Worm (Caenorhabditis elegans) whole organism, L4 larva: Measurements from ENCODE around the gene C45G9.10.
A peak's percentile ranks its signal among the peaks of the same experiment; 100 is the strongest.

Experiments used
- D1046.2 ChIP-seq: fragments of 200-800 bp; sonication (Bioruptor generic); IDR thresholded peaks from 2 replicates; pipeline ENCODE4 v1.3.6; 2022; ENCODE audit warnings: missing genetic modification characterization, missing compliant biosample characterization
- F10B5.3 ChIP-seq: sonication (generic microtip); optimal IDR thresholded peaks from 2 replicates; lab custom pipeline; 2016; ENCODE audit warnings: mild to moderate bottlenecking, missing genetic modification characterization, missing compliant biosample characterization
- F49E8.2 ChIP-seq: sonication (generic microtip); optimal IDR thresholded peaks from 2 replicates; lab custom pipeline; 2016; ENCODE audit warnings: missing compliant biosample characterization, mild to moderate bottlenecking, missing genetic modification characterization, borderline replicate concordance
- T20F7.1 ChIP-seq: fragments of 200-800 bp; sonication (Bioruptor generic); optimal IDR thresholded peaks from 2 replicates; lab custom pipeline; 2018; ENCODE audit warnings: mild to moderate bottlenecking, missing genetic modification characterization, missing compliant biosample characterization
- ZK546.5 ChIP-seq, 2 experiments: sonication (generic microtip); optimal IDR thresholded peaks; 2 replicates each; lab custom pipeline; 2017; ENCODE audit warnings: missing biosample characterization in 2 of 2, missing genetic modification characterization in 2 of 2
- aha-1 ChIP-seq: fragments of 150-350 bp; peaks from one replicate; lab custom pipeline; 2014; ENCODE audit warnings: missing biosample characterization, missing genetic modification characterization
- ces-1 ChIP-seq: fragments of 150-350 bp; sonication (generic microtip); optimal IDR thresholded peaks from 4 replicates; lab custom pipeline; 2014; ENCODE audit warnings: missing biosample characterization, missing genetic modification reagents, missing genetic modification characterization
- cey-2 ChIP-seq: sonication (generic microtip); optimal IDR thresholded peaks from 3 replicates; lab custom pipeline; 2017; ENCODE audit warnings: missing genetic modification characterization, mild to moderate bottlenecking, missing compliant biosample characterization, antibody characterized with exemption, borderline replicate concordance; ENCODE audit not compliant: insufficient read depth
- daf-8 ChIP-seq: fragments of 200-800 bp; sonication (Bioruptor generic); IDR thresholded peaks from 2 replicates; pipeline ENCODE4 v1.3.6; 2022; ENCODE audit warnings: missing genetic modification characterization, missing compliant biosample characterization
- dmd-6 ChIP-seq: fragments of 200-800 bp; sonication (Bioruptor generic); IDR thresholded peaks from 2 replicates; pipeline ENCODE4 v1.3.6; 2022; ENCODE audit warnings: missing genetic modification reagents, missing genetic modification characterization, missing compliant biosample characterization
- duxl-1 ChIP-seq: sonication (generic microtip); optimal IDR thresholded peaks from 2 replicates; lab custom pipeline; 2016; ENCODE audit warnings: mild to moderate bottlenecking, missing genetic modification characterization, moderate library complexity, missing compliant biosample characterization; ENCODE audit not compliant: poor library complexity
- egl-43 ChIP-seq: fragments of 200-800 bp; sonication (Bioruptor generic); IDR thresholded peaks from 2 replicates; pipeline ENCODE4 v1.3.6; 2022; ENCODE audit warnings: missing genetic modification reagents, missing genetic modification characterization, missing compliant biosample characterization
- fos-1 ChIP-seq: fragments of 150-350 bp; optimal IDR thresholded peaks from 2 replicates; lab custom pipeline; 2014; ENCODE audit warnings: missing biosample characterization, missing genetic modification characterization
- hif-1 ChIP-seq, 2 experiments: sonication (generic microtip); optimal IDR thresholded peaks; 2 replicates each; lab custom pipeline; 2016 to 2017; ENCODE audit warnings: missing compliant biosample characterization in 2 of 2, missing genetic modification characterization in 2 of 2, missing genetic modification reagents in 2 of 2, missing genotype in 2 of 2, mild to moderate bottlenecking in 1 of 2
- hlh-11 ChIP-seq: fragments of 200-800 bp; sonication (Bioruptor generic); optimal IDR thresholded peaks from 2 replicates; lab custom pipeline; 2018; ENCODE audit warnings: mild to moderate bottlenecking, missing genetic modification characterization, missing compliant biosample characterization
- hlh-30 ChIP-seq: sonication (generic microtip); optimal IDR thresholded peaks from 2 replicates; lab custom pipeline; 2017; ENCODE audit warnings: antibody characterized with exemption, mild to moderate bottlenecking, missing genetic modification characterization, missing compliant biosample characterization; ENCODE audit not compliant: insufficient read depth
- hmg-1.1 ChIP-seq: fragments of 200-800 bp; sonication (Bioruptor generic); IDR thresholded peaks from 2 replicates; pipeline ENCODE4 v1.3.6; 2022; ENCODE audit warnings: missing genetic modification reagents, missing genetic modification characterization, missing compliant biosample characterization
- lin-29 ChIP-seq: fragments of 200-800 bp; sonication (Bioruptor generic); IDR thresholded peaks from 2 replicates; pipeline ENCODE4 v1.3.6; 2022; ENCODE audit warnings: missing genetic modification reagents, missing genetic modification characterization, missing compliant biosample characterization
- lin-38 ChIP-seq: fragments of 200-800 bp; sonication (Bioruptor generic); IDR thresholded peaks from 2 replicates; pipeline ENCODE4 v1.3.6; 2022; ENCODE audit warnings: missing genetic modification reagents, missing genetic modification characterization, missing compliant biosample characterization
- lir-3 ChIP-seq: sonication (generic microtip); optimal IDR thresholded peaks from 2 replicates; lab custom pipeline; 2016; ENCODE audit warnings: mild to moderate bottlenecking, missing genetic modification characterization, missing compliant biosample characterization
- madf-5 ChIP-seq, 2 experiments: fragments of 200-800 bp; sonication (Bioruptor generic); IDR thresholded peaks; 2 replicates each; pipeline ENCODE4 v1.3.6; 2022; ENCODE audit warnings: missing compliant biosample characterization in 2 of 2, missing genetic modification characterization in 2 of 2
- mdl-1 ChIP-seq, 2 experiments: fragments of 150-350 bp in 1 of 2; sonication (generic microtip) in 1 of 2; optimal IDR thresholded peaks; 2 replicates each; lab custom pipeline; 2014 to 2017; ENCODE audit warnings: missing biosample characterization in 2 of 2, missing genetic modification characterization in 2 of 2
- nhr-11 ChIP-seq: fragments of 150-350 bp; optimal IDR thresholded peaks from 2 replicates; lab custom pipeline; 2014; ENCODE audit warnings: missing biosample characterization, missing genetic modification characterization
- nhr-25 ChIP-seq: sonication (generic microtip); optimal IDR thresholded peaks from 2 replicates; lab custom pipeline; 2017; ENCODE audit warnings: missing genetic modification characterization, mild to moderate bottlenecking, missing compliant biosample characterization, antibody characterized with exemption, moderate library complexity, borderline replicate concordance; ENCODE audit not compliant: insufficient read depth
- nhr-48 ChIP-seq: sonication (generic microtip); optimal IDR thresholded peaks from 2 replicates; lab custom pipeline; 2016; ENCODE audit warnings: mild to moderate bottlenecking, missing genetic modification characterization, missing compliant biosample characterization
- pha-4 ChIP-seq, 2 experiments: fragments of 150-350 bp in 1 of 2; fragments of 200-800 bp in 1 of 2; sonication (Bioruptor generic) in 1 of 2; IDR thresholded peaks in 1 of 2; optimal IDR thresholded peaks in 1 of 2; 2 replicates each; pipeline versions ENCODE4 v1.3.6 to Lab custom; 2014 to 2022; ENCODE audit warnings: missing genetic modification characterization in 2 of 2, missing genetic modification reagents in 2 of 2, missing biosample characterization in 1 of 2, missing compliant biosample characterization in 1 of 2
- set-16 ChIP-seq: fragments of 200-800 bp; sonication (Bioruptor generic); IDR thresholded peaks from 2 replicates; pipeline ENCODE4 v1.3.6; 2022; ENCODE audit warnings: missing genetic modification reagents, missing genetic modification characterization, missing compliant biosample characterization
- snpc-1.2 ChIP-seq: fragments of 200-800 bp; sonication (Bioruptor generic); IDR thresholded peaks from 2 replicates; pipeline ENCODE4 v1.3.6; 2022; ENCODE audit warnings: missing genetic modification reagents, missing genetic modification characterization, missing compliant biosample characterization
- unc-130 ChIP-seq: sonication (generic microtip); optimal IDR thresholded peaks from 2 replicates; lab custom pipeline; 2016; ENCODE audit warnings: missing genetic modification reagents, missing genetic modification characterization, missing compliant biosample characterization
- unc-62 ChIP-seq, 3 experiments: fragments of 150-350 bp in 1 of 3; sonication (generic microtip); optimal IDR thresholded peaks in 2 of 3; peaks in 1 of 3; 1 replicate in 1 of 3; 2 replicates in 2 of 3; lab custom pipeline; 2014 to 2017; ENCODE audit warnings: missing biosample characterization in 3 of 3, missing genetic modification characterization in 3 of 3, missing genetic modification reagents in 3 of 3, missing genotype in 1 of 3
- zip-2 ChIP-seq: fragments of 150-350 bp; optimal IDR thresholded peaks from 2 replicates; lab custom pipeline; 2014; ENCODE audit warnings: missing biosample characterization, missing genetic modification characterization
- ztf-7 ChIP-seq: fragments of 150-350 bp; optimal IDR thresholded peaks from 2 replicates; lab custom pipeline; 2014; ENCODE audit warnings: missing biosample characterization, missing genetic modification characterization

C45G9.10 gene

DNA sequence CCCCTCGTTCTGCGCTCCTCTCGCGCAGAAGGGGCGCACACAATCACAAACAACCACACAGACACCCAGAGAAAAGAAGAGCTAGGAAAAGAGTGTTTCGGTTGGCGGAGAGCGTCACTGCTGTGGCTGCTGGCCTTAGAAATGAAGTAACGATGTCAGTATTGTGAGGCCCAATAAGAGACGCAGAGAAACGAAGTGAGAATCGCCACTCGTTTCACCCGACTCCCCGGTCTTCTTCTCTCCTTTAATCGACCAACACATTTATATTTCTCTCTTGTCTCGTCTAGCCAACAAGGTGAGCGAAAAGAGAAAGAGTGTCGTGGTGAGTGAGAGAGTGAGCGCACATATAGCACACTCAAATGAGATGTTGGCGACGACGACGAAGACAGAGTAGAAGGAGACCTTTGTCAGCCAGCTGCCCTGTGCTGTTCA, 47.8 kb downstream of the C45G9.10 start (continued):
- TF ChIP-seq nhr-25 (tag; lab: Kevin White, UChicago) (peak; percentile 62), hif-1 (tag; optimal IDR thresholded peaks at IDR 0.05; lab: Kevin White, UChicago) (peak in 1 of 2 experiments; percentile 73), daf-8 (GFP tag; lab: Robert Waterston, UW) (no peak)

DNA sequence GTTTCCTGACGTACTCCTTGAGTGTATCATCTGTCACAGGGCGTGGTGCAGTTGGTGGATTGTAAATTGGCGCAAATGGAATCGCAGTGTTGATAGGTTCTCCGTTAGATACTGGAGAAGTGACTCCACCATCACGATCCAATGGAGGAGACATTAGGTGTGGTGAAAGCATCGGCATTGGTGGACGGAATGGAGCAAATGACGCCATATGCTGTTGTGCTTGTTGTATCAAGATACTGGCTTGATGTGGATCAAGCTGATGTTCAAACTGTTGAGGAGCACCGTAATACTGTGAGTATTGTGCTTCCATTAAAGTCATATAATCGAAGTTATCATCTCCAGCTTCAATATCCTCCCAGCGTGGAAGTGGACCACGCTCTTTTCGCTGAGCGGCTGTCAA, 49.2 kb downstream of the C45G9.10 start:
- TF ChIP-seq mdl-1 (tag; optimal IDR thresholded peaks at IDR 0.05; lab: Kevin White, UChicago) = no peak
- TF ChIP-seq aha-1 (tag; lab: Kevin White, UChicago) = peak; percentile 43
- TF ChIP-seq ZK546.5 (tag; optimal IDR thresholded peaks at IDR 0.05; lab: Kevin White, UChicago) = no peak
- TF ChIP-seq ztf-7 = no peak
- no peak for TF ChIP-seq hlh-30 (tag; lab: Kevin White, UChicago)
- no peak for TF ChIP-seq snpc-1.2 (GFP tag; lab: Robert Waterston, UW)
- TF ChIP-seq unc-62 (GFP tag; optimal IDR thresholded peaks at IDR 0.05 in 1 of 2; lab: Kevin White, UChicago) = peak in 1 of 2 experiments; percentile 38
- no peak for TF ChIP-seq unc-62 (tag; optimal IDR thresholded peaks at IDR 0.05; lab: Kevin White, UChicago)

DNA sequence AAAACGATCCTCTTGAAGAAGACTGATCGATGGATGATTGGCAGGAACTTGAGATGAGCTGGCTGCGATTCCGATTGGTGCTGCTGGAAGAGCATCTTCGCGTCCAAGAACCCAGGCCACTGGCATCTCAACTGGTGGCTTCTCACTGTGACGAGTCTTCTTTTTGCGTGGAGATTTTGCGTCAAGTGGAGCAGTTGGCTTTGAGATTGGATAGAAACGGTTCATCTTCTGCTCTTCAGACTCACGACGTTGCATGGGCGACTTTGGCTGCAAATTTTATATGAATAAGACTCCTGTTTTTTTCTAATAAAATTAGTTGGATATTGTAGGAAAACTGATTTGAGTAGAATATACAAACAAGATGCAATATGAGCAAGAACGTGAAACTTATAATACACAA, 51.0 kb downstream of the C45G9.10 start:
- peak; percentile 83 for TF ChIP-seq aha-1 (tag; lab: Kevin White, UChicago)
- TF ChIP-seq lin-38 (GFP tag; lab: Robert Waterston, UW) = peak; percentile 32; the same call in 1 of the 2 replicates
- peak in 1 of 2 experiments; percentile 96 for TF ChIP-seq unc-62 (GFP tag; optimal IDR thresholded peaks at IDR 0.05 in 1 of 2; lab: Kevin White, UChicago)
- TF ChIP-seq unc-62 (tag; optimal IDR thresholded peaks at IDR 0.05; lab: Kevin White, UChicago) = no peak
- no peak for TF ChIP-seq pha-4 (GFP tag; IDR thresholded peaks at IDR 0.05; lab: Robert Waterston, UW)
- no peak for TF ChIP-seq pha-4 (tag; optimal IDR thresholded peaks at IDR 0.05; lab: Kevin White, UChicago)
- TF ChIP-seq hlh-30 (tag; lab: Kevin White, UChicago) = no peak
- TF ChIP-seq set-16 (GFP tag; lab: Robert Waterston, UW) = peak; percentile 13; the same call in 1 of the 2 replicates

DNA sequence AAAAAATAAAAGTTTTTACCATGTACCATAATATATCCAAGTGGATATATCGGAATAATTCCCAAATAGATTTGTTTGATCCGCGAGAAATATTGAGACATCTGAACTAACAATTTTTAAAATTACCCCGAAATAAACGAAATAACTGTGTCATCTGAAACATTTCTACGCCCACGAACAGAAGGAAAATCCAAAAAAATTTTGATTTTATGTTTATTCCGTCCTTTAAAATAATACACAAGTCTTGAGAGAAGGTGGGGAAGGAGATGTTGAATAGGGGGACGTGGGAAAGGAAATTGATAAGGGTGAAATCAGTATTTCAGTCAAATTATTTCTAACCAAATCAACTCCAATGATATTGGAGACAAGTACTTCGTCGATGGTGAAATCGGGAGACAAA, 53.0 kb downstream of the C45G9.10 start, which contains the start of gene R144.11:
R144.11 (minus strand) TSS at position 101 of the 400 bp plus-strand sequence.
- no peak for TF ChIP-seq F49E8.2 (tag; lab: Kevin White, UChicago)
- TF ChIP-seq lin-29 (GFP tag; lab: Robert Waterston, UW) = no peak
- TF ChIP-seq ztf-7 = no peak
- TF ChIP-seq fos-1 (tag; lab: Kevin White, UChicago) = no peak
- no peak for TF ChIP-seq duxl-1
- no peak for TF ChIP-seq dmd-6 (GFP tag; lab: Robert Waterston, UW)
- no peak for TF ChIP-seq lir-3 (tag; lab: Kevin White, UChicago)
- no peak for TF ChIP-seq unc-130 (GFP tag; lab: Kevin White, UChicago)
- no peak for TF ChIP-seq nhr-25 (tag; lab: Kevin White, UChicago)
- no peak for TF ChIP-seq hmg-1.1 (GFP tag; lab: Robert Waterston, UW)
- TF ChIP-seq D1046.2 (GFP tag; lab: Robert Waterston, UW) = no peak
- no peak for TF ChIP-seq F10B5.3 (tag; lab: Kevin White, UChicago)
- no peak for TF ChIP-seq cey-2
- no peak for TF ChIP-seq nhr-48 (tag; lab: Kevin White, UChicago)
- no peak for TF ChIP-seq ces-1 (GFP tag; lab: Kevin White, UChicago)
- no peak for TF ChIP-seq unc-62 (GFP tag; optimal IDR thresholded peaks at IDR 0.05 in 1 of 2; lab: Kevin White, UChicago)
- no peak for TF ChIP-seq unc-62 (tag; optimal IDR thresholded peaks at IDR 0.05; lab: Kevin White, UChicago)
- TF ChIP-seq T20F7.1 (GFP tag; lab: Kevin White, UChicago) = no peak
- TF ChIP-seq madf-5 (GFP tag; IDR thresholded peaks at IDR 0.05; lab: Robert Waterston, UW) = no peak
- TF ChIP-seq hlh-11 (tag; lab: Kevin White, UChicago) = no peak
- TF ChIP-seq, all 104 proteins: peak for 0

DNA sequence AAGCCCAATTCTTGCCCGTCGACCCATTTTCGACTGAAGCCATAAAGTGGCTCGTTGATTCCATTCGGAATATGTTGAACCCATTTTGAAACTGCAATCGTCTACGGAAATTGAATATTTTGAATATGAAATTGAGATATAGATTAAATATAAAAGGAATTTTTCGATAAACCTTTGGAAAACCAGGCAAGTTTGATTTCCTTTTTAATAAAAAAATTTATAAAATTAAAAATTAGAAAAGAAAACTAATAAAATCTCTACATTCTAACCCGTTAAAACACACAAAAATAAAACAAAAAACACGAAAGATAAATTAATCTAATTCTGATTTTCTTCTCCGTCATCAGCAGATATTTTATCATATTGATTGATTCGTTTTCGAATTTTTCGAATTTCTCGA, 54.8 kb downstream of the C45G9.10 start, which contains the start of gene R144.12:
R144.12 (minus strand) TSS at position 101 of the 400 bp plus-strand sequence.
- TF ChIP-seq nhr-11 (no peak), unc-62 (GFP tag; optimal IDR thresholded peaks at IDR 0.05 in 1 of 2; lab: Kevin White, UChicago) (no peak), unc-62 (tag; optimal IDR thresholded peaks at IDR 0.05; lab: Kevin White, UChicago) (no peak), egl-43 (GFP tag; lab: Robert Waterston, UW) (no peak), zip-2 (tag; lab: Kevin White, UChicago) (no peak)
